Worm (Caenorhabditis elegans) whole organism, L1 larva: ENCODE data around the gene F38B2.3.

ENCODE experiments used
- ama-1 ChIP-seq: fragments of 150-350 bp; optimal IDR thresholded peaks from 2 replicates; lab custom pipeline; 2014
- blmp-1 ChIP-seq: fragments of 150-350 bp; optimal IDR thresholded peaks from 2 replicates; lab custom pipeline; 2014; ENCODE audit warnings: missing biosample characterization, missing genetic modification characterization
- ceh-8 ChIP-seq: fragments of 200-800 bp; sonication (Bioruptor generic); optimal IDR thresholded peaks from 2 replicates; lab custom pipeline; 2018; ENCODE audit warnings: mild to moderate bottlenecking, missing genetic modification characterization, moderate library complexity, missing compliant biosample characterization
- ces-1 ChIP-seq: fragments of 150-350 bp; optimal IDR thresholded peaks from 2 replicates; lab custom pipeline; 2014; ENCODE audit warnings: missing biosample characterization, missing genetic modification reagents, missing genetic modification characterization
- egl-27 ChIP-seq, 2 experiments: fragments of 150-350 bp in 1 of 2; sonication (generic microtip); optimal IDR thresholded peaks; 3 replicates each; lab custom pipeline; 2017 to 2018; ENCODE audit warnings: missing biosample characterization in 2 of 2, missing genetic modification characterization in 2 of 2, missing genetic modification reagents in 2 of 2
- elt-3 ChIP-seq, 6 experiments: fragments of 150-350 bp in 1 of 6; sonication (generic microtip); optimal IDR thresholded peaks; 2 replicates each; lab custom pipeline; 2017 to 2018; ENCODE audit warnings: missing biosample characterization in 6 of 6, missing genetic modification characterization in 6 of 6, inconsistent platforms in 1 of 6

ce11 chrX:11249392-11249791 is 36.8 kb downstream of the F38B2.3 start:
- TF ChIP-seq blmp-1 (tag; lab: Kevin White, UChicago) (peak; percentile 60), ceh-8 (GFP tag; lab: Kevin White, UChicago) (no peak), ces-1 (GFP tag; lab: Kevin White, UChicago) (no peak), egl-27 (tag; optimal IDR thresholded peaks at IDR 0.05; lab: Kevin White, UChicago) (no peak), elt-3 (tag; optimal IDR thresholded peaks at IDR 0.05; lab: Kevin White, UChicago) (no peak), ama-1 (lab: Kevin White, UChicago) (no peak)
